Worm (Caenorhabditis elegans) whole organism, L1 larva: Measurements from ENCODE around the gene T23E7.2.
"Not testable (repeated sequence)": the region's sequence is repeated elsewhere in the genome, so short reads cannot be mapped to it uniquely, and the experiment has no call there.

ENCODE experiments used
- C04F5.9 ChIP-seq: sonication (generic microtip); optimal IDR thresholded peaks from 2 replicates; lab custom pipeline; 2016; ENCODE audit warnings: missing genetic modification characterization, missing compliant biosample characterization
- C16A3.4 ChIP-seq: fragments of 150-350 bp; optimal IDR thresholded peaks from 2 replicates; lab custom pipeline; 2014; ENCODE audit warnings: missing biosample characterization, missing genetic modification characterization
- Y116A8C.19 ChIP-seq: sonication (generic microtip); optimal IDR thresholded peaks from 2 replicates; lab custom pipeline; 2016; ENCODE audit warnings: missing compliant biosample characterization, missing genetic modification characterization, borderline replicate concordance
- aha-1 ChIP-seq: fragments of 150-350 bp; optimal IDR thresholded peaks from 2 replicates; lab custom pipeline; 2014; ENCODE audit warnings: missing biosample characterization, missing genetic modification characterization
- aly-2 ChIP-seq: fragments of 150-350 bp; optimal IDR thresholded peaks from 2 replicates; lab custom pipeline; 2014; ENCODE audit warnings: missing biosample characterization, missing genetic modification characterization
- ama-1 ChIP-seq: fragments of 150-350 bp; optimal IDR thresholded peaks from 2 replicates; lab custom pipeline; 2014
- blmp-1 ChIP-seq: fragments of 150-350 bp; optimal IDR thresholded peaks from 2 replicates; lab custom pipeline; 2014; ENCODE audit warnings: missing biosample characterization, missing genetic modification characterization
- ceh-63 ChIP-seq: fragments of 200-800 bp; sonication (Bioruptor generic); optimal IDR thresholded peaks from 2 replicates; lab custom pipeline; 2018; ENCODE audit warnings: mild to moderate bottlenecking, missing genetic modification characterization, missing compliant biosample characterization
- ceh-8 ChIP-seq: fragments of 200-800 bp; sonication (Bioruptor generic); optimal IDR thresholded peaks from 2 replicates; lab custom pipeline; 2018; ENCODE audit warnings: mild to moderate bottlenecking, missing genetic modification characterization, moderate library complexity, missing compliant biosample characterization
- ceh-88 ChIP-seq: fragments of 200-800 bp; sonication (Bioruptor generic); IDR thresholded peaks from 2 replicates; pipeline ENCODE4 v1.3.6; 2022; ENCODE audit warnings: missing genetic modification characterization, missing compliant biosample characterization
- ceh-90 ChIP-seq: sonication (generic microtip); optimal IDR thresholded peaks from 2 replicates; lab custom pipeline; 2016; ENCODE audit warnings: missing genetic modification characterization, missing compliant biosample characterization
- dsc-1 ChIP-seq: sonication (generic microtip); optimal IDR thresholded peaks from 2 replicates; lab custom pipeline; 2016; ENCODE audit warnings: mild to moderate bottlenecking, missing genetic modification characterization, missing compliant biosample characterization
- efl-1 ChIP-seq, 4 experiments: fragments of 150-350 bp; optimal IDR thresholded peaks in 3 of 4; peaks in 1 of 4; 1 replicate in 1 of 4; 2 replicates in 3 of 4; lab custom pipeline; 2014; ENCODE audit warnings: missing biosample characterization in 2 of 4, missing genetic modification characterization in 2 of 4, missing genetic modification reagents in 2 of 4
- egl-13 ChIP-seq: sonication (generic microtip); optimal IDR thresholded peaks from 2 replicates; lab custom pipeline; 2016; ENCODE audit warnings: missing genotype, missing genetic modification reagents, missing genetic modification characterization, missing compliant biosample characterization
- elt-3 ChIP-seq, 6 experiments: fragments of 150-350 bp in 1 of 6; sonication (generic microtip); optimal IDR thresholded peaks; 2 replicates each; lab custom pipeline; 2017 to 2018; ENCODE audit warnings: missing biosample characterization in 6 of 6, missing genetic modification characterization in 6 of 6, inconsistent platforms in 1 of 6
- fos-1 ChIP-seq: fragments of 150-350 bp; optimal IDR thresholded peaks from 2 replicates; lab custom pipeline; 2014; ENCODE audit warnings: missing biosample characterization, missing genetic modification characterization
- hlh-4 ChIP-seq: sonication (generic microtip); optimal IDR thresholded peaks from 2 replicates; lab custom pipeline; 2016; ENCODE audit warnings: mild to moderate bottlenecking, missing genetic modification characterization, missing compliant biosample characterization
- hpl-2 ChIP-seq: fragments of 150-350 bp; optimal IDR thresholded peaks from 2 replicates; lab custom pipeline; 2014; ENCODE audit warnings: missing biosample characterization, missing genetic modification reagents, missing genetic modification characterization
- isw-1 ChIP-seq: fragments of 200-800 bp; sonication (Bioruptor generic); IDR thresholded peaks from 2 replicates; pipeline ENCODE4 v1.3.6; 2022; ENCODE audit warnings: missing genetic modification characterization, missing compliant biosample characterization
- jun-1 ChIP-seq: fragments of 150-350 bp; optimal IDR thresholded peaks from 2 replicates; lab custom pipeline; 2014; ENCODE audit warnings: missing biosample characterization, missing genetic modification reagents, missing genetic modification characterization
- lin-14 ChIP-seq: fragments of 200-800 bp; sonication (Bioruptor generic); optimal IDR thresholded peaks from 2 replicates; lab custom pipeline; 2018; ENCODE audit warnings: mild to moderate bottlenecking, missing genetic modification characterization, moderate library complexity, missing compliant biosample characterization
- lir-3 ChIP-seq: sonication (generic microtip); optimal IDR thresholded peaks from 2 replicates; lab custom pipeline; 2016; ENCODE audit warnings: mild to moderate bottlenecking, missing genetic modification characterization, moderate library complexity, missing compliant biosample characterization; ENCODE audit not compliant: poor library complexity
- lsy-2 ChIP-seq, 2 experiments: fragments of 150-350 bp; optimal IDR thresholded peaks; 2 replicates each; lab custom pipeline; 2014; ENCODE audit warnings: missing biosample characterization in 2 of 2, missing genetic modification characterization in 2 of 2
- mab-9 ChIP-seq: fragments of 200-800 bp; sonication (Bioruptor generic); IDR thresholded peaks from 2 replicates; pipeline ENCODE4 v1.3.6; 2022; ENCODE audit warnings: missing genetic modification reagents, missing genetic modification characterization, missing compliant biosample characterization
- mef-2 ChIP-seq: fragments of 150-350 bp; optimal IDR thresholded peaks from 2 replicates; lab custom pipeline; 2014; ENCODE audit warnings: missing biosample characterization, missing genetic modification characterization
- nhr-11 ChIP-seq: fragments of 150-350 bp; optimal IDR thresholded peaks from 2 replicates; lab custom pipeline; 2014; ENCODE audit warnings: missing biosample characterization, missing genetic modification characterization
- nhr-19 ChIP-seq: fragments of 200-800 bp; sonication (Bioruptor generic); conservative IDR thresholded peaks from 2 replicates; pipeline ENCODE4 v1.3.6; 2022; ENCODE audit warnings: missing genetic modification characterization, missing compliant biosample characterization
- nhr-20 ChIP-seq: sonication (generic microtip); optimal IDR thresholded peaks from 2 replicates; lab custom pipeline; 2016; ENCODE audit warnings: mild to moderate bottlenecking, missing genetic modification characterization, missing compliant biosample characterization
- nhr-28 ChIP-seq: fragments of 150-350 bp; optimal IDR thresholded peaks from 2 replicates; lab custom pipeline; 2014; ENCODE audit warnings: missing biosample characterization, missing genetic modification characterization
- nhr-47 ChIP-seq: sonication (generic microtip); optimal IDR thresholded peaks from 2 replicates; lab custom pipeline; 2016; ENCODE audit warnings: mild to moderate bottlenecking, missing genetic modification characterization, moderate library complexity, missing compliant biosample characterization
- nhr-71 ChIP-seq: sonication (generic microtip); optimal IDR thresholded peaks from 2 replicates; lab custom pipeline; 2016; ENCODE audit warnings: mild to moderate bottlenecking, missing genetic modification characterization, moderate library complexity, missing compliant biosample characterization
- nhr-85 ChIP-seq: sonication (generic microtip); peaks from one replicate; lab custom pipeline; 2016; ENCODE audit warnings: missing genetic modification characterization, inconsistent platforms, missing compliant biosample characterization
- nhr-90 ChIP-seq: sonication (generic microtip); optimal IDR thresholded peaks from 2 replicates; lab custom pipeline; 2016; ENCODE audit warnings: mild to moderate bottlenecking, missing genetic modification characterization, missing compliant biosample characterization; ENCODE audit not compliant: poor library complexity
- pax-3 ChIP-seq: fragments of 200-800 bp; sonication (Bioruptor generic); optimal IDR thresholded peaks from 2 replicates; lab custom pipeline; 2018; ENCODE audit warnings: mild to moderate bottlenecking, missing genetic modification characterization, moderate library complexity, missing compliant biosample characterization
- snpc-4 ChIP-seq: fragments of 150-350 bp; optimal IDR thresholded peaks from 2 replicates; lab custom pipeline; 2014; ENCODE audit warnings: missing biosample characterization, missing genetic modification characterization
- snu-23 ChIP-seq: sonication (generic microtip); optimal IDR thresholded peaks from 2 replicates; lab custom pipeline; 2016; ENCODE audit warnings: missing genetic modification characterization, missing compliant biosample characterization
- sptf-1 ChIP-seq: fragments of 150-350 bp; optimal IDR thresholded peaks from 2 replicates; lab custom pipeline; 2014; ENCODE audit warnings: missing biosample characterization, missing genetic modification characterization
- sup-37 ChIP-seq: fragments of 200-800 bp; sonication (Bioruptor generic); optimal IDR thresholded peaks from 2 replicates; lab custom pipeline; 2018; ENCODE audit warnings: mild to moderate bottlenecking, missing genetic modification characterization, missing compliant biosample characterization
- swsn-7 ChIP-seq: sonication (generic microtip); optimal IDR thresholded peaks from 2 replicates; lab custom pipeline; 2016; ENCODE audit warnings: missing genetic modification characterization, missing compliant biosample characterization
- unc-130 ChIP-seq: fragments of 150-350 bp; optimal IDR thresholded peaks from 2 replicates; lab custom pipeline; 2017; ENCODE audit warnings: missing biosample characterization, missing genetic modification characterization, inconsistent platforms
- unc-30 ChIP-seq: sonication (generic microtip); optimal IDR thresholded peaks from 2 replicates; lab custom pipeline; 2017; ENCODE audit warnings: missing biosample characterization, missing genetic modification characterization
- vab-15 ChIP-seq: sonication (generic microtip); optimal IDR thresholded peaks from 2 replicates; lab custom pipeline; 2017; ENCODE audit warnings: missing genotype, mild to moderate bottlenecking, missing genetic modification characterization, missing compliant biosample characterization
- xbp-1 ChIP-seq: sonication (generic microtip); optimal IDR thresholded peaks from 2 replicates; lab custom pipeline; 2016; ENCODE audit warnings: missing genetic modification characterization, missing compliant biosample characterization
- zag-1 ChIP-seq: fragments of 150-350 bp; optimal IDR thresholded peaks from 2 replicates; lab custom pipeline; 2014; ENCODE audit warnings: missing biosample characterization, missing genetic modification characterization
- zip-4 ChIP-seq: fragments of 200-800 bp; sonication (Bioruptor generic); optimal IDR thresholded peaks from 2 replicates; lab custom pipeline; 2018; ENCODE audit warnings: mild to moderate bottlenecking, missing genetic modification characterization, moderate library complexity, missing compliant biosample characterization
- ztf-11 ChIP-seq, 2 experiments: sonication (generic microtip); optimal IDR thresholded peaks; 2 replicates each; lab custom pipeline; 2016 to 2017; ENCODE audit warnings: missing genetic modification characterization in 2 of 2, missing biosample characterization in 1 of 2, missing compliant biosample characterization in 1 of 2

The T23E7.2 gene

DNA sequence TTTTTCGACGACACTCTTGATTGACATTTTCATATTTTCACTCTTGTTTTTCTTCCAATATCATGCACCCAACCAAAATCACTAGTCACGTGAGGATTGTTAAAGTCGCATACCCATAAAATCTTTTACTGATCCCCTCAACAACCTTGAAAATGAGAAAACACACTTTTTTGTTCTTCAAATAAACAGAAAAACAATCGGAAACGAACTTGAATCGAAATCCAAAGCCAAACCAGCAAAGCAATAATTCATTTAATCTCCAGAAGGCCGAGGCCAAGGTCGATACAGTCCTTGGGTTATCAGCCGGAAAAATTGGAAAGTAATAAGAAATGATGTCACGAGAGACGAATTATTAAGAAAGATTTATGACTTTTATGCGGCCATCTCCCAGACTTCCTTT lies 27.0 kb upstream of the T23E7.2 start:
- TF ChIP-seq snu-23 (GFP tag; lab: Kevin White, UChicago), result peak; percentile 22
- no peak for TF ChIP-seq lir-3 (tag; lab: Kevin White, UChicago)
- TF ChIP-seq blmp-1 (tag; lab: Kevin White, UChicago), result peak; percentile 73
- no peak for TF ChIP-seq Y116A8C.19 (tag; lab: Kevin White, UChicago)
- peak; percentile 56 for TF ChIP-seq lin-14 (GFP tag; lab: Kevin White, UChicago)
- peak; percentile 2 for TF ChIP-seq nhr-20 (tag; lab: Kevin White, UChicago)
- TF ChIP-seq unc-130 (tag; lab: Kevin White, UChicago), result no peak
- TF ChIP-seq elt-3 (tag; optimal IDR thresholded peaks at IDR 0.05; lab: Kevin White, UChicago), result peak in 2 of 6 experiments; percentile 13 to 38
- no peak for TF ChIP-seq zip-4 (GFP tag; lab: Kevin White, UChicago)
- TF ChIP-seq sptf-1, result no peak
- no peak for TF ChIP-seq swsn-7 (tag; lab: Kevin White, UChicago)
- peak; percentile 32 for TF ChIP-seq nhr-90
- peak; percentile 41 for TF ChIP-seq nhr-71 (tag; lab: Kevin White, UChicago)
- peak; percentile 88 for TF ChIP-seq nhr-85
- TF ChIP-seq, all 84 proteins: peak for 8

DNA sequence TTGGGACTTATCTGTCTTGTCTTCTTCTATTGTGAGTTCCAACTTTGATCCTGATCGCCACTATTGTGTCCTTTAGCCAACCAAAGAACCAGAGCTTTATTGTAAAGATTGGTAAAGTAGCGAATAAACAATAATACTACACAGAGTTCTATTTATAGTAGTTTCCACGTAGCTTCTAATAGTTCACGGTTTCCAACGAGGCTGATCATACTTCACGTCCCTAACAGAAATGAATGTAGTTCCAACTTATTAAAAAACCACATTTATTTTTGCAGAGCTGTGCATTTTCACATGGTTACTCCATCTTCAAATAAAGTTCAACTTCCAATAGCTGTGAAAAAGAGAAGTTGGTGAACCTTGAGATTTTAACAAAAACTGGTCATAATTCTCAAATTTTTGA lies 21.4 kb upstream of the T23E7.2 start, which contains the start of gene tmem-218:
tmem-218 (plus strand) TSS at position 301 of the 400 bp plus-strand sequence.
- not testable (repeated sequence) for TF ChIP-seq zag-1 (tag; lab: Kevin White, UChicago); nhr-90; ceh-63
- TF ChIP-seq, all 84 proteins: peak for 0; not testable (repeated sequence) for 84

DNA sequence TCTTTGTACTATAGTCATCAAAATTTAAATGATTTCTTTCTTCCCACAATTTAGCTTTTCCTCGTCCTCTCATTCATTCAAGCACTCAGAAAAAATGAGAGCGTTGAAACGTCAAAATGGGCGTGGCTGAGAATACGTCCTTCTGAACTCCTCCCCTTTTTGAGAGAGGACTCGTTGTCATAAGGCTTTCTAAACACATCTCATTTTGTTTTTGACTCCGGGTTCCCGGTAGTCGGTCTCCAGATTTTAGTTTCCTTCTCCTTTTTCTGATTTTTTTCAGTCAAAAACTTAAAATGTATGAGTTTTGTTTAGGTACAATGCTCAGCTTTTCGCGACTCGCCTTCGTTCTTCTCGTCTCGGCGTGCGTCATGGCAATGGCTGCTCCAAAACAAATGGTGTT lies 8.7 kb upstream of the T23E7.2 start, which contains the start of gene nlp-6:
nlp-6 (plus strand) TSS at position 301 of the 400 bp plus-strand sequence.
- TF ChIP-seq sup-37 (no peak), aha-1 (tag; lab: Kevin White, UChicago) (no peak), hpl-2 (no peak), efl-1 (optimal IDR thresholded peaks at IDR 0.05; lab: Kevin White, UChicago) (no peak), efl-1 (GFP tag; optimal IDR thresholded peaks at IDR 0.05 in 1 of 2; lab: Kevin White, UChicago) (peak in 1 of 2 experiments; percentile 67)

DNA sequence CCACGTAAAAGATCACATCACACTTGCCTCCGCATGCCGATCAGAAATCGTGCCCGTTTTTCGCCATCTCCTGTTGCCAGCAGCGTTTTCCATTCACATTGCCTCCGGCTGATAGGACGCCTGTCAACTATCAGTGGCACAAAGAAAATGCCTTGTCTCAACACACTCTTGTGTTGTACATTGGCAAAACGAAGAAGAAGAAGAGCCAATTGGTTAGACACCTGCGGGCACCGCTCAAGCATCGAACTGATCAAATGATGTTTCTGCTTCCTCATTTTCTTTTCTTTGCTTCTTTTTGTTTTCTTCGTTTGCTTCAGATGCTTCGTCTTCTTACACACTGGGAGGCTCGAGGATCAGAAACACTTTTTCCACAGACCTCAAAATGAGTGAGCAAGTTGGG lies 3.5 kb upstream of the T23E7.2 start:
- TF ChIP-seq ama-1, result no peak
- TF ChIP-seq lsy-2 (tag; optimal IDR thresholded peaks at IDR 0.05; lab: Kevin White, UChicago), result no peak
- TF ChIP-seq hlh-4 (tag; lab: Kevin White, UChicago), result no peak
- no peak for TF ChIP-seq nhr-85
- no peak for TF ChIP-seq xbp-1 (tag; lab: Kevin White, UChicago)
- no peak for TF ChIP-seq nhr-11 (tag; lab: Kevin White, UChicago)
- no peak for TF ChIP-seq vab-15 (tag; lab: Kevin White, UChicago)
- peak; percentile 35 for TF ChIP-seq nhr-19
- TF ChIP-seq egl-13 (tag; lab: Kevin White, UChicago), result no peak
- no peak for TF ChIP-seq ceh-90 (tag; lab: Kevin White, UChicago)
- TF ChIP-seq nhr-28 (tag; lab: Kevin White, UChicago), result no peak
- no peak for TF ChIP-seq ztf-11 (tag; optimal IDR thresholded peaks at IDR 0.05; lab: Kevin White, UChicago)
- TF ChIP-seq aha-1 (tag; lab: Kevin White, UChicago), result no peak
- no peak for TF ChIP-seq elt-3 (tag; optimal IDR thresholded peaks at IDR 0.05; lab: Kevin White, UChicago)
- TF ChIP-seq C16A3.4 (tag; lab: Kevin White, UChicago), result no peak
- TF ChIP-seq sup-37, result no peak
- TF ChIP-seq ceh-8 (GFP tag; lab: Kevin White, UChicago), result no peak
- TF ChIP-seq mab-9 (GFP tag; lab: Robert Waterston, UW), result no peak
- no peak for TF ChIP-seq aly-2 (tag; lab: Kevin White, UChicago)
- no peak for TF ChIP-seq isw-1 (GFP tag; lab: Robert Waterston, UW)
- peak; percentile 21 for TF ChIP-seq snu-23 (GFP tag; lab: Kevin White, UChicago)
- no peak for TF ChIP-seq nhr-47 (tag; lab: Kevin White, UChicago)
- TF ChIP-seq C04F5.9 (tag; lab: Kevin White, UChicago), result no peak
- no peak for TF ChIP-seq ceh-88 (GFP tag; lab: Robert Waterston, UW)
- TF ChIP-seq mef-2 (tag; lab: Kevin White, UChicago), result no peak
- no peak for TF ChIP-seq jun-1 (tag; lab: Kevin White, UChicago)
- TF ChIP-seq unc-30 (tag; lab: Kevin White, UChicago), result no peak
- TF ChIP-seq fos-1 (tag; lab: Kevin White, UChicago), result no peak
- peak; percentile 7 for TF ChIP-seq unc-130 (tag; lab: Kevin White, UChicago)
- TF ChIP-seq pax-3 (tag; lab: Kevin White, UChicago), result no peak
- no peak for TF ChIP-seq zag-1 (tag; lab: Kevin White, UChicago)
- TF ChIP-seq nhr-71 (tag; lab: Kevin White, UChicago), result peak; percentile 69
- TF ChIP-seq dsc-1, result no peak
- no peak for TF ChIP-seq snpc-4
- TF ChIP-seq sptf-1, result no peak
